Worm (Caenorhabditis elegans) whole organism, L1 larva: ENCODE measurements around the gene Y37E11AR.7.

Source experiments
- Y116A8C.19 ChIP-seq: sonication (generic microtip); optimal IDR thresholded peaks from 2 replicates; lab custom pipeline; 2016; ENCODE audit warnings: missing compliant biosample characterization, missing genetic modification characterization, borderline replicate concordance
- aha-1 ChIP-seq: fragments of 150-350 bp; optimal IDR thresholded peaks from 2 replicates; lab custom pipeline; 2014; ENCODE audit warnings: missing biosample characterization, missing genetic modification characterization
- alr-1 ChIP-seq: fragments of 200-800 bp; sonication (Bioruptor generic); optimal IDR thresholded peaks from 2 replicates; lab custom pipeline; 2018; ENCODE audit warnings: borderline replicate concordance, mild to moderate bottlenecking, missing genetic modification characterization, missing compliant biosample characterization
- aly-2 ChIP-seq: fragments of 150-350 bp; optimal IDR thresholded peaks from 2 replicates; lab custom pipeline; 2014; ENCODE audit warnings: missing biosample characterization, missing genetic modification characterization
- ama-1 ChIP-seq: fragments of 150-350 bp; optimal IDR thresholded peaks from 2 replicates; lab custom pipeline; 2014
- blmp-1 ChIP-seq: fragments of 150-350 bp; optimal IDR thresholded peaks from 2 replicates; lab custom pipeline; 2014; ENCODE audit warnings: missing biosample characterization, missing genetic modification characterization
- ceh-63 ChIP-seq: fragments of 200-800 bp; sonication (Bioruptor generic); optimal IDR thresholded peaks from 2 replicates; lab custom pipeline; 2018; ENCODE audit warnings: mild to moderate bottlenecking, missing genetic modification characterization, missing compliant biosample characterization
- ceh-90 ChIP-seq: sonication (generic microtip); optimal IDR thresholded peaks from 2 replicates; lab custom pipeline; 2016; ENCODE audit warnings: missing genetic modification characterization, missing compliant biosample characterization
- dpl-1 ChIP-seq, 3 experiments: fragments of 150-350 bp in 2 of 3; sonication (generic microtip) in 1 of 3; optimal IDR thresholded peaks; 2 replicates each; lab custom pipeline; 2014 to 2017; ENCODE audit warnings: missing biosample characterization in 3 of 3, missing genetic modification characterization in 3 of 3, missing genetic modification reagents in 3 of 3
- dsc-1 ChIP-seq: sonication (generic microtip); optimal IDR thresholded peaks from 2 replicates; lab custom pipeline; 2016; ENCODE audit warnings: mild to moderate bottlenecking, missing genetic modification characterization, missing compliant biosample characterization
- elt-2 ChIP-seq: sonication (generic microtip); optimal IDR thresholded peaks from 2 replicates; lab custom pipeline; 2016; ENCODE audit warnings: missing genetic modification characterization, mild to moderate bottlenecking, inconsistent platforms, missing compliant biosample characterization, missing genetic modification reagents
- fkh-10 ChIP-seq: sonication (generic microtip); optimal IDR thresholded peaks from 2 replicates; lab custom pipeline; 2017; ENCODE audit warnings: missing biosample characterization, missing genetic modification reagents, missing genetic modification characterization
- fos-1 ChIP-seq: fragments of 150-350 bp; optimal IDR thresholded peaks from 2 replicates; lab custom pipeline; 2014; ENCODE audit warnings: missing biosample characterization, missing genetic modification characterization
- grh-1 ChIP-seq: fragments of 200-800 bp; sonication (Bioruptor generic); IDR thresholded peaks from 2 replicates; pipeline ENCODE4 v1.3.6; 2022; ENCODE audit warnings: missing genetic modification reagents, missing genetic modification characterization, missing compliant biosample characterization
- hlh-4 ChIP-seq: sonication (generic microtip); optimal IDR thresholded peaks from 2 replicates; lab custom pipeline; 2016; ENCODE audit warnings: mild to moderate bottlenecking, missing genetic modification characterization, missing compliant biosample characterization
- irx-1 ChIP-seq: sonication (generic microtip); optimal IDR thresholded peaks from 2 replicates; lab custom pipeline; 2016; ENCODE audit warnings: missing genetic modification characterization, missing compliant biosample characterization
- isw-1 ChIP-seq: fragments of 200-800 bp; sonication (Bioruptor generic); IDR thresholded peaks from 2 replicates; pipeline ENCODE4 v1.3.6; 2022; ENCODE audit warnings: missing genetic modification characterization, missing compliant biosample characterization
- lin-39 ChIP-seq: fragments of 150-350 bp; optimal IDR thresholded peaks from 2 replicates; lab custom pipeline; 2014; ENCODE audit warnings: missing biosample characterization, missing genetic modification reagents, missing genetic modification characterization
- lir-3 ChIP-seq: sonication (generic microtip); optimal IDR thresholded peaks from 2 replicates; lab custom pipeline; 2016; ENCODE audit warnings: mild to moderate bottlenecking, missing genetic modification characterization, moderate library complexity, missing compliant biosample characterization; ENCODE audit not compliant: poor library complexity
- mab-9 ChIP-seq: fragments of 200-800 bp; sonication (Bioruptor generic); IDR thresholded peaks from 2 replicates; pipeline ENCODE4 v1.3.6; 2022; ENCODE audit warnings: missing genetic modification reagents, missing genetic modification characterization, missing compliant biosample characterization
- nhr-11 ChIP-seq: fragments of 150-350 bp; optimal IDR thresholded peaks from 2 replicates; lab custom pipeline; 2014; ENCODE audit warnings: missing biosample characterization, missing genetic modification characterization
- nhr-20 ChIP-seq: sonication (generic microtip); optimal IDR thresholded peaks from 2 replicates; lab custom pipeline; 2016; ENCODE audit warnings: mild to moderate bottlenecking, missing genetic modification characterization, missing compliant biosample characterization
- nhr-237 ChIP-seq: fragments of 150-350 bp; optimal IDR thresholded peaks from 2 replicates; lab custom pipeline; 2014; ENCODE audit warnings: missing biosample characterization, missing genetic modification characterization
- nhr-28 ChIP-seq: fragments of 150-350 bp; optimal IDR thresholded peaks from 2 replicates; lab custom pipeline; 2014; ENCODE audit warnings: missing biosample characterization, missing genetic modification characterization
- nhr-47 ChIP-seq: sonication (generic microtip); optimal IDR thresholded peaks from 2 replicates; lab custom pipeline; 2016; ENCODE audit warnings: mild to moderate bottlenecking, missing genetic modification characterization, moderate library complexity, missing compliant biosample characterization
- nhr-84 ChIP-seq: sonication (generic microtip); optimal IDR thresholded peaks from 2 replicates; lab custom pipeline; 2017; ENCODE audit warnings: missing biosample characterization, missing genetic modification characterization
- nhr-85 ChIP-seq: sonication (generic microtip); peaks from one replicate; lab custom pipeline; 2016; ENCODE audit warnings: missing genetic modification characterization, inconsistent platforms, missing compliant biosample characterization
- nhr-90 ChIP-seq: sonication (generic microtip); optimal IDR thresholded peaks from 2 replicates; lab custom pipeline; 2016; ENCODE audit warnings: mild to moderate bottlenecking, missing genetic modification characterization, missing compliant biosample characterization; ENCODE audit not compliant: poor library complexity
- pag-3 ChIP-seq: sonication (generic microtip); optimal IDR thresholded peaks from 2 replicates; lab custom pipeline; 2017; ENCODE audit warnings: missing genetic modification characterization, mild to moderate bottlenecking, missing compliant biosample characterization, antibody characterized with exemption, borderline replicate concordance; ENCODE audit not compliant: insufficient read depth
- pax-3 ChIP-seq: fragments of 200-800 bp; sonication (Bioruptor generic); optimal IDR thresholded peaks from 2 replicates; lab custom pipeline; 2018; ENCODE audit warnings: mild to moderate bottlenecking, missing genetic modification characterization, moderate library complexity, missing compliant biosample characterization
- pqm-1 ChIP-seq: sonication (generic microtip); optimal IDR thresholded peaks from 3 replicates; lab custom pipeline; 2017; ENCODE audit warnings: missing biosample characterization, missing genetic modification characterization
- rnt-1 ChIP-seq: sonication (generic microtip); optimal IDR thresholded peaks from 2 replicates; lab custom pipeline; 2016; ENCODE audit warnings: mild to moderate bottlenecking, missing genetic modification characterization, moderate library complexity, missing compliant biosample characterization
- snu-23 ChIP-seq: sonication (generic microtip); optimal IDR thresholded peaks from 2 replicates; lab custom pipeline; 2016; ENCODE audit warnings: missing genetic modification characterization, missing compliant biosample characterization
- sptf-1 ChIP-seq: fragments of 150-350 bp; optimal IDR thresholded peaks from 2 replicates; lab custom pipeline; 2014; ENCODE audit warnings: missing biosample characterization, missing genetic modification characterization
- swsn-7 ChIP-seq: sonication (generic microtip); optimal IDR thresholded peaks from 2 replicates; lab custom pipeline; 2016; ENCODE audit warnings: missing genetic modification characterization, missing compliant biosample characterization
- tbx-2 ChIP-seq: sonication (generic microtip); optimal IDR thresholded peaks from 2 replicates; lab custom pipeline; 2016; ENCODE audit warnings: missing genetic modification characterization, missing compliant biosample characterization
- xbp-1 ChIP-seq: sonication (generic microtip); optimal IDR thresholded peaks from 2 replicates; lab custom pipeline; 2016; ENCODE audit warnings: missing genetic modification characterization, missing compliant biosample characterization
- zag-1 ChIP-seq: fragments of 150-350 bp; optimal IDR thresholded peaks from 2 replicates; lab custom pipeline; 2014; ENCODE audit warnings: missing biosample characterization, missing genetic modification characterization
- zip-4 ChIP-seq: fragments of 200-800 bp; sonication (Bioruptor generic); optimal IDR thresholded peaks from 2 replicates; lab custom pipeline; 2018; ENCODE audit warnings: mild to moderate bottlenecking, missing genetic modification characterization, moderate library complexity, missing compliant biosample characterization
- ztf-11 ChIP-seq, 2 experiments: sonication (generic microtip); optimal IDR thresholded peaks; 2 replicates each; lab custom pipeline; 2016 to 2017; ENCODE audit warnings: missing genetic modification characterization in 2 of 2, missing biosample characterization in 1 of 2, missing compliant biosample characterization in 1 of 2
- ztf-4 ChIP-seq: fragments of 150-350 bp; optimal IDR thresholded peaks from 2 replicates; lab custom pipeline; 2014; ENCODE audit warnings: missing biosample characterization, missing genetic modification characterization

Gene Y37E11AR.7

ce11 chrIV:3725845-3726244 lies 29.4 kb downstream of the Y37E11AR.7 start, which contains the start of gene smgl-2 (continued):
- TF ChIP-seq ama-1 (lab: Kevin White, UChicago) (no peak), mab-9 (no peak), ztf-11 (tag; optimal IDR thresholded peaks at IDR 0.05; lab: Kevin White, UChicago) (peak in 1 of 2 experiments; percentile 52), irx-1 (peak; percentile 75), dpl-1 (GFP tag; optimal IDR thresholded peaks at IDR 0.05; lab: Kevin White, UChicago) (peak; percentile 82 to 89 (median 86)), aly-2 (tag; lab: Kevin White, UChicago) (peak; percentile 62), sptf-1 (tag; lab: Kevin White, UChicago) (no peak), nhr-84 (tag; lab: Kevin White, UChicago) (no peak), nhr-11 (tag; lab: Kevin White, UChicago) (no peak), aha-1 (tag; lab: Kevin White, UChicago) (peak; percentile 60), zag-1 (tag; lab: Kevin White, UChicago) (no peak), Y116A8C.19 (tag; lab: Kevin White, UChicago) (no peak), blmp-1 (tag; lab: Kevin White, UChicago) (peak; percentile 62), nhr-237 (tag; lab: Kevin White, UChicago) (no peak), pag-3 (tag; lab: Kevin White, UChicago) (peak; percentile 39)
- TF ChIP-seq, all 84 proteins: peak for 50

ce11 chrIV:3725361-3725760 lies 29.9 kb downstream of the Y37E11AR.7 start, which contains the start of gene Y37E11AM.2:
Y37E11AM.2 (minus strand) TSS chrIV:3725461.
- TF ChIP-seq pax-3 (tag; lab: Kevin White, UChicago) (no peak), dsc-1 (no peak), swsn-7 (tag; lab: Kevin White, UChicago) (no peak), nhr-28 (tag; lab: Kevin White, UChicago) (no peak), rnt-1 (tag; lab: Kevin White, UChicago) (no peak), pqm-1 (tag; lab: Kevin White, UChicago) (no peak)
- TF ChIP-seq, all 84 proteins: peak for 0

ce11 chrIV:3722690-3723089 lies 32.6 kb downstream of the Y37E11AR.7 start, which contains the start of gene Y37E11AM.4:
Y37E11AM.4 (minus strand) TSS chrIV:3722790.
- no peak for TF ChIP-seq xbp-1 (tag; lab: Kevin White, UChicago)
- no peak for TF ChIP-seq swsn-7 (tag; lab: Kevin White, UChicago)
- no peak for TF ChIP-seq ceh-90 (tag; lab: Kevin White, UChicago)
- no peak for TF ChIP-seq pax-3 (tag; lab: Kevin White, UChicago)
- no peak for TF ChIP-seq zip-4
- no peak for TF ChIP-seq grh-1 (GFP tag; lab: Robert Waterston, UW)
- TF ChIP-seq snu-23 (GFP tag; lab: Kevin White, UChicago) = no peak
- no peak for TF ChIP-seq ceh-63
- TF ChIP-seq nhr-20 = no peak
- TF ChIP-seq nhr-47 (tag; lab: Kevin White, UChicago) = no peak
- no peak for TF ChIP-seq nhr-11 (tag; lab: Kevin White, UChicago)
- no peak for TF ChIP-seq Y116A8C.19 (tag; lab: Kevin White, UChicago)
- TF ChIP-seq ztf-4 (tag; lab: Kevin White, UChicago) = no peak
- no peak for TF ChIP-seq nhr-85
- no peak for TF ChIP-seq pqm-1 (tag; lab: Kevin White, UChicago)
- no peak for TF ChIP-seq fos-1 (tag; lab: Kevin White, UChicago)

- TF ChIP-seq ztf-11 (tag; optimal IDR thresholded peaks at IDR 0.05; lab: Kevin White, UChicago) = no peak
- TF ChIP-seq lin-39 = no peak
- peak; percentile 2 for TF ChIP-seq elt-2 (tag; lab: Kevin White, UChicago)
These were observed 33.3 kb downstream of the Y37E11AR.7 start for ce11 chrIV:3721973-3722372.

- TF ChIP-seq zip-4 (no peak), tbx-2 (no peak), isw-1 (GFP tag; lab: Robert Waterston, UW) (no peak), aly-2 (tag; lab: Kevin White, UChicago) (no peak), alr-1 (tag; lab: Kevin White, UChicago) (no peak), elt-2 (tag; lab: Kevin White, UChicago) (no peak), hlh-4 (tag; lab: Kevin White, UChicago) (no peak), nhr-90 (tag; lab: Kevin White, UChicago) (no peak), nhr-237 (tag; lab: Kevin White, UChicago) (no peak), lir-3 (tag; lab: Kevin White, UChicago) (no peak), fkh-10 (no peak)
These were observed 34.6 kb downstream of the Y37E11AR.7 start for ce11 chrIV:3720644-3721043.
